Fruit fly (Drosophila melanogaster): ENCODE measurements around the gene CG31517.

DNA sequence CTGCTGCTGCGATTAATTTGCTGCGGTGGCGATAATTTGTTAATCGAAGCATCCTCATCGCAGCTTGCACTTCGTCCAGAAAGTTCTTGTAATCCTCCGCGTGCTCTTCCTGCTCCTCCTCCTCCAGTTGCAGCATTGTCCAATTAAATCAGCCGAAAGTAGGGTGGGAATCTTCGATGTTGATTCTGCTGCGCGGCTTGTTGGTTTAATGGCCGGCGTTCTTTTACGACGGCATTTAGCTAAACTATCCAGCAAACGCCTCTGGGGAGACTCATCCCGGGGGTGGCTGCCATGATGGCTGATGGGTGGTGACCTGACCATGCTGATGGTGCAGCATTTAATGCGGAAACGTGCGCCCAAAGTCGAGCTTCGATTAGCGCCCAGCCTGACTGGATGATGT lies 1.4 kb downstream of the CG31517 start:
- TF ChIP-seq br (GFP tag; optimal IDR thresholded peaks at IDR 0.05) (no peak), Dfd (GFP tag; optimal IDR thresholded peaks at IDR 0.05) (no peak), HLH106 (tag; optimal IDR thresholded peaks at IDR 0.05) (no peak), Vsx2 (GFP tag; optimal IDR thresholded peaks at IDR 0.05; ENCODE audit: partially characterized antibody) (no peak), tai (GFP tag; optimal IDR thresholded peaks at IDR 0.05) (no peak), jim (GFP tag; optimal IDR thresholded peaks at IDR 0.05) (no peak), psq (GFP tag; optimal IDR thresholded peaks at IDR 0.05) (no peak), OdsH (GFP tag; optimal IDR thresholded peaks at IDR 0.05) (no peak), CrebA (GFP tag; optimal IDR thresholded peaks at IDR 0.05; ENCODE audit: borderline replicate concordance) (no peak)
